Worm (Caenorhabditis elegans): ENCODE data around the gene sek-1.

The sek-1 gene

DNA sequence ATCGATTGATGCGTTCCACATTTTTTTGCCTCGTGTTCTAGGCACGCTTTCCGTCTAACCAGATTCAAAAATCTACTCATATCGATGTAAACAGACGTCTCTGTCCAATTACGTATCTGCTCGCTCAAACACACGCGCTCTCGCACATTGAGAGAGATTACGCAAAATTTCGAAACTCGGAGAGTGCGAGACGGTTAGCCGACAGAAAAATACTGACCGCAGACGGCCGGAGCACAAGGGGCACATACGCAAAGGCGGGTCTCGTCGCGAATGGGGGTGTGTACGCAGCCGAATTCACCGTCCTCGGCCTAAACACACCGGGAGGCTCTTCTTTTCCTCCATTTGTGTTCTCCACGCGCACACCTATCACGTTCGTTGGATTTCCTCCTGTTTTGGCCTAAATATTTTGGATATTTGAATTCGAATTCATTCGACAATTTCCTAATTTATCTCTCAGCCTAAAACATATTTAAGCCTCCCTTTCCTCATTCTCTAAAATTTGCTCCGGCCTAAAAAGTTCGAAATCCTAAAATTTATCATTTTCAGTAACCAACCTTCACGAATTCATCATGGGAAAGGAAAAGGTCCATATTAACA, 6.7 kb downstream of the sek-1 start, which contains the start of gene eef-1A.2 (continued):
- peak; percentile 66 to 84 for TF ChIP-seq let-607 (tag; optimal IDR thresholded peaks at IDR 0.05)
- no peak for TF ChIP-seq T07F8.4 (tag; optimal IDR thresholded peaks at IDR 0.05)
- peak; percentile 30 for TF ChIP-seq ztf-3 (GFP tag; optimal IDR thresholded peaks at IDR 0.05)
- peak; percentile 81 for TF ChIP-seq ekl-4 (GFP tag; IDR thresholded peaks at IDR 0.05)
- no peak for TF ChIP-seq snpc-1.3 (tag; optimal IDR thresholded peaks at IDR 0.05; ENCODE audit: insufficient read depth)
- peak; percentile 63 for TF ChIP-seq ztf-18 (tag; optimal IDR thresholded peaks at IDR 0.05)
- peak; percentile 17; the same call in 1 of the 2 replicates for TF ChIP-seq Y56A3A.18 (GFP tag; IDR thresholded peaks at IDR 0.05)
- no peak for TF ChIP-seq F39B2.1 (GFP tag; IDR thresholded peaks at IDR 0.05)
- no peak for TF ChIP-seq hsf-1 (GFP tag; IDR thresholded peaks at IDR 0.05)
- TF ChIP-seq egrh-3 (GFP tag; IDR thresholded peaks at IDR 0.05), result peak; percentile 72
- peak; percentile 67; the same call in 1 of the 2 replicates for TF ChIP-seq Y53G8AR.9 (GFP tag; conservative IDR thresholded peaks at IDR 0.05)
- no peak for TF ChIP-seq ceh-58 (GFP tag; IDR thresholded peaks at IDR 0.05)
- TF ChIP-seq cebp-2 (GFP tag; IDR thresholded peaks at IDR 0.05), result peak; percentile 96
- peak; percentile 85 for TF ChIP-seq C06A6.2 (GFP tag; conservative IDR thresholded peaks at IDR 0.05)
- no peak for TF ChIP-seq attf-3 (GFP tag; conservative IDR thresholded peaks at IDR 0.05)
- TF ChIP-seq F55B11.4 (tag; optimal IDR thresholded peaks at IDR 0.05; ENCODE audit: borderline replicate concordance, insufficient read depth), result no peak
- no peak for TF ChIP-seq aptf-3 (GFP tag; IDR thresholded peaks at IDR 0.05)
- no peak for TF ChIP-seq mxl-1 (tag; optimal IDR thresholded peaks at IDR 0.05)
- TF ChIP-seq somi-1 (GFP tag; optimal IDR thresholded peaks at IDR 0.05), result peak; percentile 83
- TF ChIP-seq nfya-1 (tag; optimal IDR thresholded peaks at IDR 0.05; ENCODE audit: borderline replicate concordance, insufficient read depth), result no peak
- TF ChIP-seq ceh-79 (tag; optimal IDR thresholded peaks at IDR 0.05), result no peak
- TF ChIP-seq ceh-100 (GFP tag; IDR thresholded peaks at IDR 0.05), result no peak
- TF ChIP-seq bed-2 (GFP tag; IDR thresholded peaks at IDR 0.05), result peak; percentile 55; the same call in 1 of the 2 replicates
- peak; percentile 53; the same call in 1 of the 2 replicates for TF ChIP-seq rcor-1 (GFP tag; IDR thresholded peaks at IDR 0.05)
- TF ChIP-seq lsl-1 (GFP tag; optimal IDR thresholded peaks at IDR 0.05), result no peak
- TF ChIP-seq efl-1 (GFP tag; optimal IDR thresholded peaks at IDR 0.05), result no peak
- no peak for TF ChIP-seq unc-130 (GFP tag; optimal IDR thresholded peaks at IDR 0.05)
- TF ChIP-seq snpc-4 (GFP tag; optimal IDR thresholded peaks at IDR 0.05), result peak; percentile 31
- peak in 3 of 4 experiments; percentile 36 to 74 (median 68) for TF ChIP-seq snpc-4 (tag; optimal IDR thresholded peaks at IDR 0.05)
- TF ChIP-seq K12H6.12 (tag; optimal IDR thresholded peaks at IDR 0.05), result peak; percentile 98
- peak; percentile 46 for TF ChIP-seq ets-4 (GFP tag; optimal IDR thresholded peaks at IDR 0.05)
- no peak for TF ChIP-seq B0035.1 (tag; optimal IDR thresholded peaks at IDR 0.05)

ce11 chrX:7825707-7826106, 9.2 kb downstream of the sek-1 start:
- TF ChIP-seq nhr-80 (tag; optimal IDR thresholded peaks at IDR 0.05), result peak; percentile 42
- no peak for TF ChIP-seq lin-35 (GFP tag; optimal IDR thresholded peaks at IDR 0.05)
- TF ChIP-seq ceh-58 (GFP tag; IDR thresholded peaks at IDR 0.05), result no peak
- TF ChIP-seq ets-4 (GFP tag; optimal IDR thresholded peaks at IDR 0.05), result no peak
- TF ChIP-seq C17E4.6 (GFP tag; IDR thresholded peaks at IDR 0.05), result no peak
- TF ChIP-seq madf-6 (GFP tag; IDR thresholded peaks at IDR 0.05), result no peak
- no peak for TF ChIP-seq Y95B8A.8 (GFP tag; IDR thresholded peaks at IDR 0.05)
- TF ChIP-seq hmg-1.2 (GFP tag; IDR thresholded peaks at IDR 0.05), result peak; percentile 5; the same call in 1 of the 2 replicates
- TF ChIP-seq attf-5 (GFP tag; optimal IDR thresholded peaks at IDR 0.05), result peak; percentile 20
- no peak for TF ChIP-seq mcd-1 (GFP tag; IDR thresholded peaks at IDR 0.05)
- TF ChIP-seq C06A6.2 (GFP tag; conservative IDR thresholded peaks at IDR 0.05), result 0 out of 2 replicates have a peak, but pooled peaks have one; percentile 20
- peak; percentile 7 for TF ChIP-seq ZK185.1 (tag; optimal IDR thresholded peaks at IDR 0.05; ENCODE audit: poor library complexity, severe bottlenecking)
